Fruit fly (Drosophila melanogaster): ENCODE results near the gene CenG1A.

- no peak for TF ChIP-seq knrl (GFP tag; IDR thresholded peaks at IDR 0.05; ENCODE audit: partially characterized antibody)
- no peak for TF ChIP-seq Pdp1 (GFP tag; optimal IDR thresholded peaks at IDR 0.05)
- TF ChIP-seq bowl (GFP tag; IDR thresholded peaks at IDR 0.05) = no peak
- no peak for TF ChIP-seq lilli (GFP tag; optimal IDR thresholded peaks at IDR 0.05)
- TF ChIP-seq h (optimal IDR thresholded peaks at IDR 0.05) = no peak
- no peak for TF ChIP-seq CG8765 (GFP tag; IDR thresholded peaks at IDR 0.05)
- TF ChIP-seq CG10147 (GFP tag; optimal IDR thresholded peaks at IDR 0.05) = no peak
- no peak for TF ChIP-seq sc (optimal IDR thresholded peaks at IDR 0.05)
- TF ChIP-seq sc (GFP tag; optimal IDR thresholded peaks at IDR 0.05) = no peak
Observed at dm6 chr2L:13934542-13935065, 99.2 kb downstream of the CenG1A start, which contains the start of gene Vajk2.

Measured in whole organism, embryonic.